Fruit fly (Drosophila melanogaster) whole organism, pupa: ENCODE data around the gene CG33110.

Experiments
- CG17806 ChIP-seq: fragments of 200-800 bp; sonication (Bioruptor generic); optimal IDR thresholded peaks from 2 replicates; lab custom pipeline; 2018; ENCODE audit warnings: missing biosample characterization, mild to moderate bottlenecking, missing genetic modification characterization, moderate library complexity
- CG8301 ChIP-seq: fragments of 200-800 bp; sonication (Bioruptor generic); optimal IDR thresholded peaks from 2 replicates; lab custom pipeline; 2018; ENCODE audit warnings: missing biosample characterization, mild to moderate bottlenecking, missing genetic modification characterization
- CG9948 ChIP-seq: fragments of 200-800 bp; sonication (Bioruptor generic); optimal IDR thresholded peaks from 2 replicates; lab custom pipeline; 2018; ENCODE audit warnings: missing biosample characterization, mild to moderate bottlenecking, missing genetic modification characterization, moderate library complexity
- fd96Ca ChIP-seq: fragments of 200-800 bp; sonication (Bioruptor generic); IDR thresholded peaks from 3 replicates; pipeline ENCODE4 v1.3.6; 2022; ENCODE audit warnings: missing biosample characterization, missing genetic modification characterization
- gl ChIP-seq: fragments of 200-800 bp; sonication (Bioruptor generic); optimal IDR thresholded peaks from 2 replicates; lab custom pipeline; 2018; ENCODE audit warnings: missing biosample characterization, mild to moderate bottlenecking, missing genetic modification characterization

dm6 chr3R:22629174-22629573, 59.2 kb downstream of the CG33110 start:
- no peak for TF ChIP-seq fd96Ca (GFP tag; lab: Robert Waterston, UW)
- TF ChIP-seq CG8301 (tag; lab: Kevin White, UChicago): no peak
- no peak for TF ChIP-seq gl (tag; lab: Kevin White, UChicago)
- TF ChIP-seq CG9948 (tag; lab: Kevin White, UChicago): no peak
- TF ChIP-seq CG17806 (tag; lab: Kevin White, UChicago): no peak
